Worm (Caenorhabditis elegans) whole organism, L2 larva: ENCODE measurements around the gene srt-28.

Experiments used
- blmp-1 ChIP-seq: sonication (generic microtip); optimal IDR thresholded peaks from 2 replicates; lab custom pipeline; 2017; ENCODE audit warnings: missing genetic modification characterization, mild to moderate bottlenecking, missing compliant biosample characterization, antibody characterized with exemption, moderate library complexity; ENCODE audit not compliant: insufficient read depth
- lin-39 ChIP-seq: fragments of 150-350 bp; optimal IDR thresholded peaks from 2 replicates; lab custom pipeline; 2014; ENCODE audit warnings: missing biosample characterization, missing genetic modification reagents, missing genetic modification characterization
- nhr-11 ChIP-seq: fragments of 150-350 bp; optimal IDR thresholded peaks from 2 replicates; lab custom pipeline; 2014; ENCODE audit warnings: missing biosample characterization, missing genetic modification characterization

DNA sequence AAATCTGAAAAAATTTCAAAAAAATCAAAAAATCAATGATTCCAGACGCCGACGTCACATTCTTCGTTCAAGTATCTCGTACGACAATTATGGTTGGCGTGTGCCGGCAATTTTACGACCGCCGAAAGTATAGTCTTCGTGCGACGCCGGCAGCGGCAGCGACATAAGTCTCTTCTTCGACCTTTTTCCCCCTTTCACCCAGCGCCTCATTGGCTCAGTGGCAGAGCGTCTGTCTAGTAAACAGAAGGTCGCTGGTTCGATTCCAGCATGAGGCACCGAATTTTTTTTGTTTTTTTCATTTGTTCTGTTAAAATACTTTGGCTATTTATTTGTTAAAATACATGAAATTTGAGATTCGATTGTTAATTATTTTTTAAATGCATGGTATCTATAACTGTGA is 39.6 kb downstream of the srt-28 start:
- TF ChIP-seq nhr-11 = no peak
- TF ChIP-seq lin-39 = no peak
- no peak for TF ChIP-seq blmp-1 (tag; lab: Kevin White, UChicago)
